Worm (Caenorhabditis elegans) whole organism, young adult: ENCODE results near the gene Y116F11B.7.

Experiments
- F10E7.11 ChIP-seq: sonication (generic microtip); optimal IDR thresholded peaks from 2 replicates; lab custom pipeline; 2017; ENCODE audit warnings: mild to moderate bottlenecking, missing genetic modification characterization, moderate library complexity, missing compliant biosample characterization
- cebp-1 ChIP-seq, 2 experiments: fragments of 200-800 bp in 1 of 2; sonication (Bioruptor generic) in 1 of 2; sonication (generic microtip) in 1 of 2; IDR thresholded peaks in 1 of 2; optimal IDR thresholded peaks in 1 of 2; 2 replicates each; pipeline versions ENCODE4 v1.3.6 to Lab custom; 2017 to 2022; ENCODE audit warnings: missing compliant biosample characterization in 2 of 2, missing genetic modification characterization in 2 of 2, mild to moderate bottlenecking in 1 of 2, missing genetic modification reagents in 1 of 2, moderate library complexity in 1 of 2
- ceh-91 ChIP-seq: fragments of 200-800 bp; sonication (Bioruptor generic); IDR thresholded peaks from 2 replicates; pipeline ENCODE4 v1.3.6; 2022; ENCODE audit warnings: missing genetic modification reagents, missing genetic modification characterization, missing compliant biosample characterization
- dpl-1 ChIP-seq: fragments of 150-350 bp; optimal IDR thresholded peaks from 2 replicates; lab custom pipeline; 2014; ENCODE audit warnings: missing biosample characterization, missing genetic modification reagents, missing genetic modification characterization
- efl-1 ChIP-seq: fragments of 150-350 bp; optimal IDR thresholded peaks from 2 replicates; lab custom pipeline; 2014; ENCODE audit warnings: missing biosample characterization, missing genetic modification reagents, missing genetic modification characterization
- let-607 ChIP-seq, 2 experiments: fragments of 200-800 bp in 1 of 2; sonication (Bioruptor generic) in 1 of 2; sonication (generic microtip) in 1 of 2; optimal IDR thresholded peaks; 2 replicates each; lab custom pipeline; 2016 to 2018; ENCODE audit warnings: mild to moderate bottlenecking in 2 of 2, missing compliant biosample characterization in 2 of 2, missing genetic modification characterization in 2 of 2, moderate library complexity in 2 of 2, missing genotype in 1 of 2
- madf-6 ChIP-seq: fragments of 200-800 bp; sonication (Bioruptor generic); IDR thresholded peaks from 2 replicates; pipeline ENCODE4 v1.3.6; 2022; ENCODE audit warnings: missing genetic modification reagents, missing genetic modification characterization, missing compliant biosample characterization
- nhr-120 ChIP-seq: fragments of 200-800 bp; sonication (Bioruptor generic); IDR thresholded peaks from 2 replicates; pipeline ENCODE4 v1.3.6; 2022; ENCODE audit warnings: missing genetic modification characterization, missing compliant biosample characterization
- rec-8 ChIP-seq, 2 experiments: sonication (generic microtip); optimal IDR thresholded peaks; 2 replicates each; lab custom pipeline; 2016; ENCODE audit warnings: mild to moderate bottlenecking in 2 of 2, missing genetic modification characterization in 2 of 2, missing genetic modification reagents in 2 of 2, missing genotype in 2 of 2, missing biosample characterization in 1 of 2, missing compliant biosample characterization in 1 of 2, moderate library complexity in 1 of 2
- unc-130 ChIP-seq: sonication (generic microtip); optimal IDR thresholded peaks from 2 replicates; lab custom pipeline; 2016; ENCODE audit warnings: missing genetic modification reagents, missing genetic modification characterization, missing compliant biosample characterization
- unc-62 ChIP-seq: fragments of 150-350 bp; optimal IDR thresholded peaks from 2 replicates; lab custom pipeline; 2014; ENCODE audit warnings: missing biosample characterization, missing genetic modification reagents, missing genetic modification characterization
- ztf-28 ChIP-seq: fragments of 200-800 bp; sonication (Bioruptor generic); IDR thresholded peaks from 2 replicates; pipeline ENCODE4 v1.3.6; 2022; ENCODE audit warnings: missing genetic modification reagents, missing genetic modification characterization, missing compliant biosample characterization

DNA sequence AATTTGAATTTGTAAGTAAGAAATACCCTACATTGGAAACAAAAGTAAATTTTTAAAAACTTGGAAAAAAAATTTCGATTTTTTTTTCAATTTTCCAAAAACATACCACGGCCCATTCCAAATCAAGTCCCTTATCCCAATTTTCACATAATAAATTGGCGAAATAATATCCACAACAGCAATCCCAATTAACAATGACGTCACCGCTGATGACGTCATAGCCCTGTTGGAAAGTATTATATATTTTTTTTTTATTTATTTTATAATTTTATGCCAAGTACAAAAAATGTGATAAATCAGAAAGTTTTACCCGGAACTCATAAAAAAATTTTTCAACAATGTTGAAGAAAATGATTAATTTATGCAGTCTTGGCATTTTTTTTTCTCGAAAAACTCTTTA, 5.5 kb downstream of the Y116F11B.7 start:
- TF ChIP-seq efl-1 (no peak), dpl-1 (GFP tag; lab: Kevin White, UChicago) (no peak), madf-6 (no peak), let-607 (tag; optimal IDR thresholded peaks at IDR 0.05; lab: Kevin White, UChicago) (no peak), nhr-120 (GFP tag; lab: Robert Waterston, UW) (no peak), ztf-28 (no peak), cebp-1 (GFP tag; IDR thresholded peaks at IDR 0.05; lab: Robert Waterston, UW) (no peak), cebp-1 (tag; optimal IDR thresholded peaks at IDR 0.05; lab: Kevin White, UChicago) (no peak), unc-130 (GFP tag; lab: Kevin White, UChicago) (no peak), unc-62 (no peak), ceh-91 (GFP tag; lab: Robert Waterston, UW) (no peak), F10E7.11 (tag; lab: Kevin White, UChicago) (no peak), rec-8 (tag; optimal IDR thresholded peaks at IDR 0.05; lab: Kevin White, UChicago) (no peak)
